Fruit fly (Drosophila melanogaster) Kc167 (cell line): ENCODE measurements around the gene Fntb.

Source experiments
- Myc ChIP-seq: fragments of >200 bp; optimal IDR thresholded peaks from 2 replicates; lab custom pipeline; 2017; ENCODE audit warnings: missing external identifiers
- Sin3A ChIP-seq: fragments of >200 bp; optimal IDR thresholded peaks from 2 replicates; lab custom pipeline; 2018; ENCODE audit warnings: missing external identifiers
- h ChIP-seq: fragments of >200 bp; optimal IDR thresholded peaks from 3 replicates; lab custom pipeline; 2018; ENCODE audit warnings: missing external identifiers
- insv ChIP-seq: fragments of >200 bp; optimal IDR thresholded peaks from 3 replicates; lab custom pipeline; 2018; ENCODE audit warnings: missing external identifiers
- psq ChIP-seq: fragments of >200 bp; optimal IDR thresholded peaks from 2 replicates; lab custom pipeline; 2017; ENCODE audit warnings: missing external identifiers
- ttk ChIP-seq: sonication (Bioruptor generic); optimal IDR thresholded peaks from 2 replicates; lab custom pipeline; 2017; ENCODE audit warnings: missing external identifiers

dm6 chr3R:16482276-16482675 is 49.5 kb downstream of the Fntb start, which contains the start of gene Sdhaf3:
- TF ChIP-seq insv (lab: Kevin White, UChicago): no peak
- no peak for TF ChIP-seq h (lab: Kevin White, UChicago)
- TF ChIP-seq psq (lab: Kevin White, UChicago): no peak
- no peak for TF ChIP-seq Sin3A (lab: Kevin White, UChicago)
- TF ChIP-seq ttk: no peak
- TF ChIP-seq Myc (lab: Kevin White, UChicago): no peak
